Fruit fly (Drosophila melanogaster) whole organism, adult: ENCODE measurements around the gene beg.

Experiments used
- CG11617 ChIP-seq: fragments of 200-800 bp; sonication (Bioruptor generic); optimal IDR thresholded peaks from 2 replicates; lab custom pipeline; 2017; ENCODE audit warnings: mild to moderate bottlenecking, missing biosample characterization, missing genetic modification reagents, missing genetic modification characterization
- CG1620 ChIP-seq: fragments of 200-800 bp; sonication (Bioruptor generic); optimal IDR thresholded peaks from 2 replicates; lab custom pipeline; 2016; ENCODE audit warnings: missing biosample characterization, missing genetic modification characterization
- CG5204 ChIP-seq: fragments of 200-800 bp; sonication (Bioruptor generic); optimal IDR thresholded peaks from 2 replicates; lab custom pipeline; 2016; ENCODE audit warnings: missing biosample characterization, missing genetic modification characterization
- CG7045 ChIP-seq: fragments of 200-800 bp; sonication (Bioruptor generic); optimal IDR thresholded peaks from 2 replicates; lab custom pipeline; 2017; ENCODE audit warnings: missing biosample characterization, mild to moderate bottlenecking, missing genetic modification characterization
- CG7101 ChIP-seq: fragments of 200-800 bp; sonication (Bioruptor generic); optimal IDR thresholded peaks from 2 replicates; lab custom pipeline; 2018; ENCODE audit warnings: missing biosample characterization, mild to moderate bottlenecking, missing genetic modification characterization, moderate library complexity
- Clk ChIP-seq: fragments of 200-800 bp; sonication (Bioruptor generic); optimal IDR thresholded peaks from 2 replicates; lab custom pipeline; 2017; ENCODE audit warnings: missing biosample characterization, missing genetic modification characterization
- Crg-1 ChIP-seq: fragments of 200-800 bp; sonication (Bioruptor generic); optimal IDR thresholded peaks from 2 replicates; lab custom pipeline; 2016; ENCODE audit warnings: missing biosample characterization, missing genetic modification characterization
- Hr96 ChIP-seq: fragments of 200-800 bp; sonication (Bioruptor generic); optimal IDR thresholded peaks from 2 replicates; lab custom pipeline; 2016; ENCODE audit warnings: missing biosample characterization, missing genetic modification characterization
- bab1 ChIP-seq: fragments of 200-800 bp; sonication (Bioruptor generic); optimal IDR thresholded peaks from 3 replicates; lab custom pipeline; 2019; ENCODE audit warnings: missing biosample characterization, mild to moderate bottlenecking, missing genetic modification characterization, moderate library complexity
- cic ChIP-seq: fragments of 200-800 bp; sonication (Bioruptor generic); optimal IDR thresholded peaks from 2 replicates; lab custom pipeline; 2017; ENCODE audit warnings: missing biosample characterization, mild to moderate bottlenecking, missing genetic modification characterization, moderate library complexity
- kay ChIP-seq: fragments of 200-800 bp; sonication (Bioruptor generic); peaks from one replicate; lab custom pipeline; 2016; ENCODE audit warnings: missing biosample characterization, missing genetic modification characterization, borderline replicate concordance
- ovo ChIP-seq: fragments of 200-800 bp; sonication (Bioruptor generic); optimal IDR thresholded peaks from 2 replicates; lab custom pipeline; 2016; ENCODE audit warnings: missing biosample characterization, missing genetic modification characterization
- tj ChIP-seq: fragments of 200-800 bp; sonication (Bioruptor generic); optimal IDR thresholded peaks from 3 replicates; lab custom pipeline; 2017; ENCODE audit warnings: missing biosample characterization, mild to moderate bottlenecking, missing genetic modification characterization, moderate library complexity
- toe ChIP-seq: fragments of 200-800 bp; sonication (Bioruptor generic); optimal IDR thresholded peaks from 2 replicates; lab custom pipeline; 2016; ENCODE audit warnings: missing biosample characterization, missing genetic modification characterization

DNA sequence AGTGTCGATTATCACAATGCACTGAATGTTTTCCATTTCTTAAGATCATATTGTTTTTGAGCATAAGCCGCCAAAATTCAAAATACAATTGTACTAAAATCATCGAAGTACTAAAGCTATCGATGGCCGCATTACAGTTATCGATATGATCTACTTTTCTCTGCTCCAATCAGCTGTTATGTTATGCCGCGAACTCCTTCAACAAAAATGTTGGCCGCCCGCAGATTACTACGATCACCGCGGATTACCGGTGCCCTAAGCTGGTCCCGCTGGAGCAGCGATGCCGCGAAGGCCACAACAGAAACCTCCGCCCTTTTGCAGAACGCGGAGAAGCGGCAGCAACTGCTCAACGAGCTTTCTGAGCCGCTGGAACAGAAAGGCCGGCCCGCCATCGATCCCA is at the start of gene beg:
- TF ChIP-seq Hr96 (GFP tag; lab: Kevin White, UChicago), result no peak
- TF ChIP-seq CG1620 (GFP tag; lab: Kevin White, UChicago), result no peak
- TF ChIP-seq ovo (GFP tag; lab: Kevin White, UChicago), result no peak
- TF ChIP-seq CG5204, result no peak
- no peak for TF ChIP-seq CG11617 (GFP tag; lab: Kevin White, UChicago)
- TF ChIP-seq Clk, result no peak
- TF ChIP-seq Crg-1 (GFP tag; lab: Kevin White, UChicago), result no peak
- TF ChIP-seq cic (GFP tag; lab: Kevin White, UChicago), result no peak
- no peak for TF ChIP-seq CG7101
- TF ChIP-seq bab1 (GFP tag; lab: Kevin White, UChicago), result no peak
- no peak for TF ChIP-seq kay (GFP tag; lab: Kevin White, UChicago)
- no peak for TF ChIP-seq toe
- TF ChIP-seq tj, result no peak
- no peak for TF ChIP-seq CG7045 (GFP tag; lab: Kevin White, UChicago)
